Worm (Caenorhabditis elegans) whole organism, mixed stage, embryonic: ENCODE measurements around the gene T22B2.1.

Source experiments
- ceh-39 ChIP-seq: fragments of 150-350 bp; optimal IDR thresholded peaks from 2 replicates; lab custom pipeline; 2014; ENCODE audit warnings: missing biosample characterization, missing genetic modification characterization
- elt-3 ChIP-seq: fragments of 150-350 bp; optimal IDR thresholded peaks from 2 replicates; lab custom pipeline; 2014; ENCODE audit warnings: missing biosample characterization, missing genetic modification characterization
- nhr-237 ChIP-seq: fragments of 150-350 bp; optimal IDR thresholded peaks from 2 replicates; lab custom pipeline; 2014; ENCODE audit warnings: missing biosample characterization, missing genetic modification characterization
- nhr-28 ChIP-seq: fragments of 150-350 bp; optimal IDR thresholded peaks from 2 replicates; lab custom pipeline; 2014; ENCODE audit warnings: missing biosample characterization, missing genetic modification characterization
- tbx-8 ChIP-seq: fragments of 200-800 bp; sonication (Bioruptor generic); optimal IDR thresholded peaks from 2 replicates; lab custom pipeline; 2018; ENCODE audit warnings: mild to moderate bottlenecking, missing genetic modification characterization, moderate library complexity, missing compliant biosample characterization

DNA sequence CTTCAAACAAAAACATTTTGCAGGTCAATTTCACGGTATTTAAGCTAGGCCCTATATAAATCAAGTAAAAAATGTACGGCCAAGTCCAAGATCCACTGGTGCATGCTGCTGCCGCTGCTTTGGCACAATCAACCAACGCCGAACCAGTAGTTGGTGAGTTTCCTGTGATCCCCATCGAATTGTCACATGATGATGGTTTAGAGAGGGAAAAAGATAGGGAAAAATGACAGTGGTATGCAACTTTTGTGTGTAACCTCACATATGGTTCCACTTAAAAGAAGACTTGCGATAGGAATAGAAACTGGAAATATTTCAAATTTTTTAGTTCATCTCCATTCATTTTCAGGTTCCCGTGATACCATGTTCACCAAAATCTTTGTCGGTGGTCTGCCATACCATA lies 21.3 kb upstream of the T22B2.1 start, which contains the start of gene sup-12:
- TF ChIP-seq elt-3 (tag; lab: Kevin White, UChicago) (no peak), nhr-28 (no peak), tbx-8 (GFP tag; lab: Kevin White, UChicago) (no peak), ceh-39 (no peak), nhr-237 (no peak)
